Worm (Caenorhabditis elegans) whole organism, L4 larva: ENCODE data around the gene R13D11.3.
A peak's percentile ranks its signal among the peaks of the same experiment; 100 is the strongest.

Source experiments
- D1046.2 ChIP-seq: fragments of 200-800 bp; sonication (Bioruptor generic); IDR thresholded peaks from 2 replicates; pipeline ENCODE4 v1.3.6; 2022; ENCODE audit warnings: missing genetic modification characterization, missing compliant biosample characterization
- F26F4.8 ChIP-seq: fragments of 200-800 bp; sonication (Bioruptor generic); conservative IDR thresholded peaks from 2 replicates; pipeline ENCODE4 v1.3.6; 2022; ENCODE audit warnings: missing genetic modification characterization, missing compliant biosample characterization
- T26A8.4 ChIP-seq: fragments of 200-800 bp; sonication (Bioruptor generic); IDR thresholded peaks from 2 replicates; pipeline ENCODE4 v1.3.6; 2022; ENCODE audit warnings: missing genetic modification characterization, missing compliant biosample characterization
- Y48G9A.11 ChIP-seq: fragments of 200-800 bp; sonication (Bioruptor generic); IDR thresholded peaks from 2 replicates; pipeline ENCODE4 v1.3.6; 2022; ENCODE audit warnings: missing genetic modification reagents, missing genetic modification characterization, missing compliant biosample characterization
- Y75B8A.6 ChIP-seq: fragments of 200-800 bp; sonication (Bioruptor generic); IDR thresholded peaks from 2 replicates; pipeline ENCODE4 v1.3.6; 2022; ENCODE audit warnings: missing genetic modification reagents, missing genetic modification characterization, missing compliant biosample characterization
- ZK546.5 ChIP-seq, 2 experiments: sonication (generic microtip); optimal IDR thresholded peaks; 2 replicates each; lab custom pipeline; 2017; ENCODE audit warnings: missing biosample characterization in 2 of 2, missing genetic modification characterization in 2 of 2
- arid-1 ChIP-seq: fragments of 200-800 bp; sonication (Bioruptor generic); conservative IDR thresholded peaks from 2 replicates; pipeline ENCODE4 v1.3.6; 2022; ENCODE audit warnings: missing genetic modification reagents, missing genetic modification characterization, missing compliant biosample characterization
- attf-4 ChIP-seq: sonication (generic microtip); optimal IDR thresholded peaks from 3 replicates; lab custom pipeline; 2017; ENCODE audit warnings: missing biosample characterization, missing genetic modification characterization
- ces-1 ChIP-seq: fragments of 150-350 bp; sonication (generic microtip); optimal IDR thresholded peaks from 4 replicates; lab custom pipeline; 2014; ENCODE audit warnings: missing biosample characterization, missing genetic modification reagents, missing genetic modification characterization
- daf-16 ChIP-seq, 3 experiments: sonication (generic microtip); optimal IDR thresholded peaks; 2 replicates each; lab custom pipeline; 2016 to 2017; ENCODE audit warnings: missing genetic modification characterization in 3 of 3, missing genetic modification reagents in 3 of 3, mild to moderate bottlenecking in 2 of 3, missing compliant biosample characterization in 2 of 3, missing biosample characterization in 1 of 3, moderate library complexity in 1 of 3
- dmd-6 ChIP-seq: fragments of 200-800 bp; sonication (Bioruptor generic); IDR thresholded peaks from 2 replicates; pipeline ENCODE4 v1.3.6; 2022; ENCODE audit warnings: missing genetic modification reagents, missing genetic modification characterization, missing compliant biosample characterization
- dpl-1 ChIP-seq: fragments of 150-350 bp; optimal IDR thresholded peaks from 2 replicates; lab custom pipeline; 2014; ENCODE audit warnings: missing biosample characterization, missing genetic modification reagents, missing genetic modification characterization
- duxl-1 ChIP-seq: sonication (generic microtip); optimal IDR thresholded peaks from 2 replicates; lab custom pipeline; 2016; ENCODE audit warnings: mild to moderate bottlenecking, missing genetic modification characterization, moderate library complexity, missing compliant biosample characterization; ENCODE audit not compliant: poor library complexity
- fos-1 ChIP-seq: fragments of 150-350 bp; optimal IDR thresholded peaks from 2 replicates; lab custom pipeline; 2014; ENCODE audit warnings: missing biosample characterization, missing genetic modification characterization
- gei-8 ChIP-seq: fragments of 200-800 bp; sonication (Bioruptor generic); optimal IDR thresholded peaks from 2 replicates; lab custom pipeline; 2018; ENCODE audit warnings: mild to moderate bottlenecking, missing genetic modification characterization, missing compliant biosample characterization
- hif-1 ChIP-seq, 2 experiments: sonication (generic microtip); optimal IDR thresholded peaks; 2 replicates each; lab custom pipeline; 2016 to 2017; ENCODE audit warnings: missing compliant biosample characterization in 2 of 2, missing genetic modification characterization in 2 of 2, missing genetic modification reagents in 2 of 2, missing genotype in 2 of 2, mild to moderate bottlenecking in 1 of 2
- jun-1 ChIP-seq: fragments of 150-350 bp; optimal IDR thresholded peaks from 2 replicates; lab custom pipeline; 2014; ENCODE audit warnings: missing biosample characterization, missing genetic modification reagents, missing genetic modification characterization
- mdl-1 ChIP-seq, 2 experiments: fragments of 150-350 bp in 1 of 2; sonication (generic microtip) in 1 of 2; optimal IDR thresholded peaks; 2 replicates each; lab custom pipeline; 2014 to 2017; ENCODE audit warnings: missing biosample characterization in 2 of 2, missing genetic modification characterization in 2 of 2
- mdt-29 ChIP-seq: fragments of 200-800 bp; sonication (Bioruptor generic); IDR thresholded peaks from 2 replicates; pipeline ENCODE4 v1.3.6; 2022; ENCODE audit warnings: missing genetic modification reagents, missing genetic modification characterization, missing compliant biosample characterization
- mep-1 ChIP-seq: fragments of 150-350 bp; sonication (generic microtip); optimal IDR thresholded peaks from 3 replicates; lab custom pipeline; 2014; ENCODE audit warnings: missing biosample characterization, missing genetic modification characterization
- mxl-2 ChIP-seq: fragments of 200-800 bp; sonication (Bioruptor generic); conservative IDR thresholded peaks from 2 replicates; pipeline ENCODE4 v1.3.6; 2022; ENCODE audit warnings: missing genetic modification reagents, missing genetic modification characterization, missing compliant biosample characterization
- nhr-111 ChIP-seq: fragments of 200-800 bp; sonication (Bioruptor generic); optimal IDR thresholded peaks from 2 replicates; lab custom pipeline; 2018; ENCODE audit warnings: mild to moderate bottlenecking, missing genetic modification characterization, missing compliant biosample characterization
- nhr-237 ChIP-seq: sonication (generic microtip); optimal IDR thresholded peaks from 2 replicates; lab custom pipeline; 2017; ENCODE audit warnings: missing biosample characterization, missing genetic modification characterization
- nhr-25 ChIP-seq: sonication (generic microtip); optimal IDR thresholded peaks from 2 replicates; lab custom pipeline; 2017; ENCODE audit warnings: missing genetic modification characterization, mild to moderate bottlenecking, missing compliant biosample characterization, antibody characterized with exemption, moderate library complexity, borderline replicate concordance; ENCODE audit not compliant: insufficient read depth
- nhr-28 ChIP-seq: fragments of 150-350 bp; optimal IDR thresholded peaks from 2 replicates; lab custom pipeline; 2014; ENCODE audit warnings: missing biosample characterization, missing genetic modification characterization
- nhr-42 ChIP-seq: fragments of 200-800 bp; sonication (Bioruptor generic); IDR thresholded peaks from 2 replicates; pipeline ENCODE4 v1.3.6; 2022; ENCODE audit warnings: missing genetic modification characterization, missing compliant biosample characterization
- nhr-48 ChIP-seq: sonication (generic microtip); optimal IDR thresholded peaks from 2 replicates; lab custom pipeline; 2016; ENCODE audit warnings: mild to moderate bottlenecking, missing genetic modification characterization, missing compliant biosample characterization
- nhr-6 ChIP-seq: fragments of 150-350 bp; optimal IDR thresholded peaks from 2 replicates; lab custom pipeline; 2014; ENCODE audit warnings: missing biosample characterization, missing genetic modification characterization
- nhr-77 ChIP-seq: fragments of 150-350 bp; optimal IDR thresholded peaks from 2 replicates; lab custom pipeline; 2014; ENCODE audit warnings: missing biosample characterization, missing genetic modification characterization
- snpc-4 ChIP-seq: fragments of 150-350 bp; optimal IDR thresholded peaks from 2 replicates; lab custom pipeline; 2014; ENCODE audit warnings: missing biosample characterization, missing genetic modification characterization
- spr-1 ChIP-seq: sonication (generic microtip); optimal IDR thresholded peaks from 2 replicates; lab custom pipeline; 2016; ENCODE audit warnings: mild to moderate bottlenecking, missing genetic modification characterization, missing compliant biosample characterization
- spr-3 ChIP-seq: fragments of 200-800 bp; sonication (Bioruptor generic); optimal IDR thresholded peaks from 2 replicates; lab custom pipeline; 2018; ENCODE audit warnings: mild to moderate bottlenecking, missing genetic modification characterization, missing compliant biosample characterization
- unc-62 ChIP-seq, 3 experiments: fragments of 150-350 bp in 1 of 3; sonication (generic microtip); optimal IDR thresholded peaks in 2 of 3; peaks in 1 of 3; 1 replicate in 1 of 3; 2 replicates in 2 of 3; lab custom pipeline; 2014 to 2017; ENCODE audit warnings: missing biosample characterization in 3 of 3, missing genetic modification characterization in 3 of 3, missing genetic modification reagents in 3 of 3, missing genotype in 1 of 3
- zfp-2 ChIP-seq: sonication (generic microtip); optimal IDR thresholded peaks from 2 replicates; lab custom pipeline; 2016; ENCODE audit warnings: mild to moderate bottlenecking, missing genetic modification characterization, missing compliant biosample characterization
- zfp-3 ChIP-seq: fragments of 200-800 bp; sonication (Bioruptor generic); conservative IDR thresholded peaks from 2 replicates; pipeline ENCODE4 v1.3.6; 2022; ENCODE audit warnings: missing genetic modification reagents, missing genetic modification characterization, missing compliant biosample characterization

R13D11.3 gene

ce11 chrV:777285-777684 lies 37.5 kb upstream of the R13D11.3 start, which contains the start of gene R09E12.9:
Gene R09E12.9, plus strand, starts transcription at chrV:777600.
- TF ChIP-seq mdt-29 (GFP tag; lab: Robert Waterston, UW) (no peak), attf-4 (tag; lab: Kevin White, UChicago) (no peak), nhr-28 (tag; lab: Kevin White, UChicago) (peak; percentile 100), arid-1 (GFP tag; lab: Robert Waterston, UW) (no peak), nhr-237 (tag; lab: Kevin White, UChicago) (no peak), dpl-1 (GFP tag; lab: Kevin White, UChicago) (peak; percentile 3), duxl-1 (tag; lab: Kevin White, UChicago) (peak; percentile 20), dmd-6 (GFP tag; lab: Robert Waterston, UW) (no peak; the same call in 1 of the 2 replicates), zfp-2 (no peak), nhr-42 (peak; percentile 95), nhr-77 (tag; lab: Kevin White, UChicago) (peak; percentile 100)

DNA sequence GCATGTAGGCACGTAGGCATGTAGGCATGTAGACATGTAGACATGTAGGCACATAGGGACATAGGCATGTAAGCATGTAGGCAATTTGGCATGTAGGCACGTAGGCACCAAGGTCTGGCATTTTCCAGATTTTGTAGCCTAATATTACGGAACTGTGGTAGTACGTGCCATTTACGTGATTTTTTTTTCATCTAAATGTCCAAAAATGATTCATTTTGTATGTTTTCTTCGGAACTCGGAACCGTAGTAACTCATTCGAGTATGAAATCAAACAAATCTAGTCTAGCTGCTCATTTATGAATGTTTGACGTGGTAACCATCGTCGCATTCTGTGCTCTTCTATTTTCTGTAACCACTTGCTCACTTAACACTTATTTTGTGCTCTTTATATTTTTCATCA lies 36.5 kb upstream of the R13D11.3 start, which contains the start of gene srbc-59:
srbc-59 (plus strand) TSS at position 301 of the 400 bp plus-strand sequence.
- TF ChIP-seq snpc-4 (tag; lab: Kevin White, UChicago) (no peak), duxl-1 (tag; lab: Kevin White, UChicago) (no peak), mdl-1 (tag; optimal IDR thresholded peaks at IDR 0.05; lab: Kevin White, UChicago) (no peak), ces-1 (no peak), F26F4.8 (no peak), ZK546.5 (tag; optimal IDR thresholded peaks at IDR 0.05; lab: Kevin White, UChicago) (no peak)
- TF ChIP-seq, all 104 proteins: peak for 0

ce11 chrV:779999-780398 lies 34.8 kb upstream of the R13D11.3 start, which contains the start of gene srbc-60:
Gene srbc-60, plus strand, starts transcription at chrV:780299.
- TF ChIP-seq unc-62 (GFP tag; optimal IDR thresholded peaks at IDR 0.05 in 1 of 2; lab: Kevin White, UChicago) (no peak), unc-62 (tag; optimal IDR thresholded peaks at IDR 0.05; lab: Kevin White, UChicago) (no peak), T26A8.4 (GFP tag; lab: Robert Waterston, UW) (no peak)

DNA sequence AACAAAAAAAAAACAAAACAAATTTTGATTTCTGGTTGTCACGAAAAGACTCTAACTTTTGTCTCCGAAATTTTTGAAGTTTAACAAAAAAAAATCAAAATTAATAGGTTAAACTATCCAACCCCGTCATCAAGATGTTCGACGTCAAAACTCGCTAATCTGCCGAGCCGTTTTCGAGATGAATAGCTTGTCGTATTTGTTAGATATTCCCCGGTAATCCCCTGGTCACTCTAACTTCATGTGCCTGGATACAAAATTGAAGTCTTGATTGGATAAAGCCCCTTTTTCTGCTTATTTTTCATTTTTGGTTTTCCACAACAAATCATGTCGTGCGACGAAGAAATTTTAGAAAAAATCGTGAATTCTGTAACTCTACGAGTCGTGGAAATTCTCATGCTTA lies 32.4 kb upstream of the R13D11.3 start, which contains the start of gene srab-16:
srab-16 (plus strand) TSS at position 301 of the 400 bp plus-strand sequence.
- no peak for TF ChIP-seq Y75B8A.6 (GFP tag; lab: Robert Waterston, UW)
- no peak for TF ChIP-seq mep-1 (tag; lab: Kevin White, UChicago)
- TF ChIP-seq spr-1 (tag; lab: Kevin White, UChicago): no peak
- TF ChIP-seq daf-16 (GFP tag; optimal IDR thresholded peaks at IDR 0.05; lab: Kevin White, UChicago): no peak
- TF ChIP-seq daf-16 (tag; optimal IDR thresholded peaks at IDR 0.05; lab: Kevin White, UChicago): no peak
- no peak for TF ChIP-seq nhr-48 (tag; lab: Kevin White, UChicago)
- TF ChIP-seq fos-1 (tag; lab: Kevin White, UChicago): no peak
- TF ChIP-seq gei-8: no peak
- TF ChIP-seq D1046.2 (GFP tag; lab: Robert Waterston, UW): no peak
- TF ChIP-seq nhr-6 (tag; lab: Kevin White, UChicago): no peak
- TF ChIP-seq spr-3 (GFP tag; lab: Kevin White, UChicago): no peak
- TF ChIP-seq mxl-2 (GFP tag; lab: Robert Waterston, UW): no peak
- no peak for TF ChIP-seq zfp-3
- TF ChIP-seq nhr-25 (tag; lab: Kevin White, UChicago): no peak
- no peak for TF ChIP-seq snpc-4 (tag; lab: Kevin White, UChicago)
- no peak for TF ChIP-seq nhr-111 (GFP tag; lab: Kevin White, UChicago)
- TF ChIP-seq Y48G9A.11 (GFP tag; lab: Robert Waterston, UW): no peak
- TF ChIP-seq unc-62 (GFP tag; optimal IDR thresholded peaks at IDR 0.05 in 1 of 2; lab: Kevin White, UChicago): no peak
- TF ChIP-seq unc-62 (tag; optimal IDR thresholded peaks at IDR 0.05; lab: Kevin White, UChicago): no peak
- no peak for TF ChIP-seq hif-1 (tag; optimal IDR thresholded peaks at IDR 0.05; lab: Kevin White, UChicago)
- no peak for TF ChIP-seq F26F4.8
- no peak for TF ChIP-seq jun-1
